Fruit fly (Drosophila melanogaster) whole organism, prepupa: ENCODE measurements around the gene OtopLa.
A peak's percentile ranks its signal among the peaks of the same experiment; 100 is the strongest.

ENCODE experiments used
- CG10669 ChIP-seq: fragments of 200-800 bp; sonication (Bioruptor generic); optimal IDR thresholded peaks from 3 replicates; lab custom pipeline; 2018; ENCODE audit warnings: missing biosample characterization, mild to moderate bottlenecking, missing genetic modification characterization, moderate library complexity
- CG11294 ChIP-seq: fragments of 200-800 bp; sonication (Bioruptor generic); IDR thresholded peaks from 2 replicates; pipeline ENCODE4 v1.3.6; 2022; ENCODE audit warnings: missing biosample characterization, missing genetic modification characterization
- CG11762 ChIP-seq: fragments of 200-800 bp; sonication (Bioruptor generic); optimal IDR thresholded peaks from 3 replicates; lab custom pipeline; 2016; ENCODE audit warnings: missing biosample characterization, missing genetic modification characterization; ENCODE audit not compliant: insufficient read depth
- CG11902 ChIP-seq: fragments of 200-800 bp; sonication (Bioruptor generic); optimal IDR thresholded peaks from 3 replicates; lab custom pipeline; 2016; ENCODE audit warnings: missing biosample characterization, missing genetic modification characterization
- CG15336 ChIP-seq: fragments of 200-800 bp; sonication (Bioruptor generic); IDR thresholded peaks from 2 replicates; pipeline ENCODE4 v1.3.6; 2022; ENCODE audit warnings: missing biosample characterization, missing genetic modification characterization
- CG16779 ChIP-seq: fragments of 200-800 bp; sonication (Bioruptor generic); optimal IDR thresholded peaks from 3 replicates; lab custom pipeline; 2017; ENCODE audit warnings: missing biosample characterization, mild to moderate bottlenecking, missing genetic modification characterization
- CG3032 ChIP-seq: fragments of 200-800 bp; optimal IDR thresholded peaks from 2 replicates; lab custom pipeline; 2019; ENCODE audit warnings: missing biosample characterization, mild to moderate bottlenecking, missing genetic modification characterization, moderate library complexity
- CG31627 ChIP-seq: fragments of 200-800 bp; sonication (Bioruptor generic); optimal IDR thresholded peaks from 3 replicates; lab custom pipeline; 2016; ENCODE audit warnings: missing biosample characterization, missing genetic modification characterization
- CG32006 ChIP-seq: fragments of 200-800 bp; sonication (Bioruptor generic); optimal IDR thresholded peaks from 3 replicates; lab custom pipeline; 2017; ENCODE audit warnings: missing biosample characterization, mild to moderate bottlenecking, missing genetic modification characterization
- CG34406 ChIP-seq: fragments of 200-800 bp; sonication (Bioruptor generic); optimal IDR thresholded peaks from 3 replicates; lab custom pipeline; 2016; ENCODE audit warnings: missing biosample characterization, missing genetic modification characterization
- CG4318 ChIP-seq: fragments of 200-800 bp; sonication (Bioruptor generic); optimal IDR thresholded peaks from 3 replicates; lab custom pipeline; 2017; ENCODE audit warnings: missing biosample characterization, mild to moderate bottlenecking, missing genetic modification characterization
- CG6163 ChIP-seq: fragments of 200-800 bp; sonication (Bioruptor generic); IDR thresholded peaks from 3 replicates; pipeline ENCODE4 v1.3.6; 2022; ENCODE audit warnings: missing biosample characterization, missing genetic modification characterization
- CG6276 ChIP-seq: fragments of 200-800 bp; sonication (Bioruptor generic); optimal IDR thresholded peaks from 2 replicates; lab custom pipeline; 2017; ENCODE audit warnings: missing biosample characterization, mild to moderate bottlenecking, missing genetic modification characterization
- CG6792 ChIP-seq: fragments of 200-800 bp; sonication (Bioruptor generic); optimal IDR thresholded peaks from 3 replicates; lab custom pipeline; 2016; ENCODE audit warnings: missing biosample characterization, missing genetic modification characterization
- CG7368 ChIP-seq: fragments of 200-800 bp; sonication (Bioruptor generic); optimal IDR thresholded peaks from 3 replicates; lab custom pipeline; 2016; ENCODE audit warnings: missing biosample characterization, missing genetic modification characterization
- CG8119 ChIP-seq: fragments of 200-800 bp; sonication (Bioruptor generic); IDR thresholded peaks from 3 replicates; pipeline ENCODE4 v1.3.6; 2022; ENCODE audit warnings: missing biosample characterization, missing genetic modification characterization
- CG8319 ChIP-seq: fragments of 200-800 bp; sonication (Bioruptor generic); optimal IDR thresholded peaks from 3 replicates; lab custom pipeline; 2016; ENCODE audit warnings: missing biosample characterization, missing genetic modification characterization
- CG8632 ChIP-seq: fragments of 200-800 bp; sonication (Bioruptor generic); optimal IDR thresholded peaks from 3 replicates; lab custom pipeline; 2016; ENCODE audit warnings: missing biosample characterization, missing genetic modification characterization
- CG9139 ChIP-seq: fragments of 200-800 bp; sonication (Bioruptor generic); optimal IDR thresholded peaks from 3 replicates; lab custom pipeline; 2017; ENCODE audit warnings: missing biosample characterization, mild to moderate bottlenecking, missing genetic modification characterization
- Eip75B ChIP-seq: fragments of 200-800 bp; sonication (Bioruptor generic); optimal IDR thresholded peaks from 3 replicates; lab custom pipeline; 2016; ENCODE audit warnings: missing biosample characterization, missing genetic modification characterization
- Eip78C ChIP-seq: fragments of 200-800 bp; sonication (Bioruptor generic); peaks from one replicate; lab custom pipeline; 2016; ENCODE audit warnings: missing biosample characterization, missing genetic modification characterization
- Eip93F ChIP-seq: fragments of 200-800 bp; sonication (Bioruptor generic); optimal IDR thresholded peaks from 2 replicates; lab custom pipeline; 2016; ENCODE audit warnings: missing biosample characterization, mild to moderate bottlenecking, missing genetic modification characterization
- Ets21C ChIP-seq: fragments of 200-800 bp; sonication (Bioruptor generic); optimal IDR thresholded peaks from 3 replicates; lab custom pipeline; 2016; ENCODE audit warnings: missing biosample characterization, missing genetic modification characterization
- Ets96B ChIP-seq: fragments of 200-800 bp; optimal IDR thresholded peaks from 2 replicates; lab custom pipeline; 2019; ENCODE audit warnings: missing biosample characterization, mild to moderate bottlenecking, missing genetic modification characterization, moderate library complexity
- Gug ChIP-seq: fragments of 200-800 bp; sonication (Bioruptor generic); IDR thresholded peaks from 2 replicates; pipeline ENCODE4 v1.3.6; 2022; ENCODE audit warnings: missing biosample characterization, missing genetic modification characterization
- Hr38 ChIP-seq: sonication (Bioruptor generic); optimal IDR thresholded peaks from 2 replicates; lab custom pipeline; 2016; ENCODE audit warnings: missing biosample characterization, missing genetic modification characterization
- Hr39 ChIP-seq: fragments of 200-800 bp; sonication (Bioruptor generic); optimal IDR thresholded peaks from 2 replicates; lab custom pipeline; 2016; ENCODE audit warnings: missing biosample characterization, missing genetic modification characterization
- Hr4 ChIP-seq: fragments of 200-800 bp; sonication (Bioruptor generic); optimal IDR thresholded peaks from 3 replicates; lab custom pipeline; 2016; ENCODE audit warnings: missing biosample characterization, missing genetic modification characterization
- Lpt ChIP-seq: fragments of 200-800 bp; sonication (Bioruptor generic); optimal IDR thresholded peaks from 3 replicates; lab custom pipeline; 2016; ENCODE audit warnings: missing biosample characterization, missing genetic modification characterization
- Met ChIP-seq: fragments of 200-800 bp; sonication (Bioruptor generic); optimal IDR thresholded peaks from 3 replicates; lab custom pipeline; 2016; ENCODE audit warnings: missing biosample characterization, missing genetic modification characterization
- OdsH ChIP-seq: fragments of 200-800 bp; sonication (Bioruptor generic); optimal IDR thresholded peaks from 3 replicates; lab custom pipeline; 2016; ENCODE audit warnings: missing biosample characterization, missing genetic modification characterization
- Smox ChIP-seq: fragments of 200-800 bp; sonication (Bioruptor generic); optimal IDR thresholded peaks from 3 replicates; lab custom pipeline; 2016; ENCODE audit warnings: missing biosample characterization, missing genetic modification characterization
- Sox14 ChIP-seq: fragments of 200-800 bp; sonication (Bioruptor generic); optimal IDR thresholded peaks from 3 replicates; lab custom pipeline; 2016; ENCODE audit warnings: missing biosample characterization, missing genetic modification characterization
- Sox15 ChIP-seq: fragments of 200-800 bp; sonication (Bioruptor generic); optimal IDR thresholded peaks from 3 replicates; lab custom pipeline; 2016; ENCODE audit warnings: missing biosample characterization, missing genetic modification characterization
- achi ChIP-seq: fragments of 200-800 bp; sonication (Bioruptor generic); optimal IDR thresholded peaks from 3 replicates; lab custom pipeline; 2016; ENCODE audit warnings: missing biosample characterization, missing genetic modification characterization
- acj6 ChIP-seq: fragments of 200-800 bp; sonication (Bioruptor generic); optimal IDR thresholded peaks from 3 replicates; lab custom pipeline; 2016; ENCODE audit warnings: missing biosample characterization, missing genetic modification characterization
- cyc ChIP-seq: fragments of 200-800 bp; sonication (Bioruptor generic); optimal IDR thresholded peaks from 3 replicates; lab custom pipeline; 2016; ENCODE audit warnings: missing biosample characterization, missing genetic modification characterization
- dac ChIP-seq: fragments of 200-800 bp; sonication (Bioruptor generic); optimal IDR thresholded peaks from 2 replicates; lab custom pipeline; 2017; ENCODE audit warnings: missing biosample characterization, mild to moderate bottlenecking, missing genetic modification characterization
- dsx ChIP-seq: fragments of 200-800 bp; optimal IDR thresholded peaks from 3 replicates; lab custom pipeline; 2019; ENCODE audit warnings: missing biosample characterization, mild to moderate bottlenecking, missing genetic modification characterization, moderate library complexity; ENCODE audit not compliant: poor library complexity, severe bottlenecking
- eg ChIP-seq: fragments of 200-800 bp; sonication (Bioruptor generic); IDR thresholded peaks from 3 replicates; pipeline ENCODE4 v1.3.6; 2022; ENCODE audit warnings: missing biosample characterization, missing genetic modification characterization
- esn ChIP-seq: fragments of 200-800 bp; sonication (Bioruptor generic); optimal IDR thresholded peaks from 2 replicates; lab custom pipeline; 2016; ENCODE audit warnings: missing biosample characterization, mild to moderate bottlenecking, missing genetic modification characterization, moderate library complexity
- fd85E ChIP-seq: fragments of 200-800 bp; sonication (Bioruptor generic); optimal IDR thresholded peaks from 3 replicates; lab custom pipeline; 2016; ENCODE audit warnings: missing biosample characterization, missing genetic modification characterization
- fkh ChIP-seq: fragments of 200-800 bp; sonication (Bioruptor generic); optimal IDR thresholded peaks from 3 replicates; lab custom pipeline; 2017; ENCODE audit warnings: missing biosample characterization, mild to moderate bottlenecking, missing genetic modification characterization, moderate library complexity
- lz ChIP-seq: fragments of 200-800 bp; sonication (Bioruptor generic); optimal IDR thresholded peaks from 3 replicates; lab custom pipeline; 2016; ENCODE audit warnings: missing biosample characterization, missing genetic modification characterization
- net ChIP-seq: fragments of 200-800 bp; sonication (Bioruptor generic); optimal IDR thresholded peaks from 3 replicates; lab custom pipeline; 2016; ENCODE audit warnings: missing biosample characterization, missing genetic modification characterization
- pdm3 ChIP-seq: fragments of 200-800 bp; sonication (Bioruptor generic); optimal IDR thresholded peaks from 3 replicates; lab custom pipeline; 2016; ENCODE audit warnings: missing biosample characterization, missing genetic modification characterization
- salr ChIP-seq, 2 experiments: fragments of 200-800 bp; sonication (Bioruptor generic); optimal IDR thresholded peaks; 3 replicates each; lab custom pipeline; 2016 to 2018; ENCODE audit warnings: missing biosample characterization in 2 of 2, missing genetic modification characterization in 2 of 2, mild to moderate bottlenecking in 1 of 2
- spab ChIP-seq: fragments of 200-800 bp; sonication (Bioruptor generic); optimal IDR thresholded peaks from 2 replicates; lab custom pipeline; 2017; ENCODE audit warnings: missing biosample characterization, mild to moderate bottlenecking, missing genetic modification characterization, missing genetic modification reagents
- ss ChIP-seq, 2 experiments: fragments of 200-800 bp; sonication (Bioruptor generic); optimal IDR thresholded peaks; 2 replicates in 1 of 2; 3 replicates in 1 of 2; lab custom pipeline; 2017 to 2018; ENCODE audit warnings: mild to moderate bottlenecking in 2 of 2, missing biosample characterization in 2 of 2, missing genetic modification characterization in 2 of 2, moderate library complexity in 1 of 2
- svp ChIP-seq: fragments of 200-800 bp; sonication (Bioruptor generic); peaks from one replicate; lab custom pipeline; 2016; ENCODE audit warnings: missing biosample characterization, missing genetic modification characterization
- topi ChIP-seq: fragments of 200-800 bp; sonication (Bioruptor generic); optimal IDR thresholded peaks from 3 replicates; lab custom pipeline; 2016; ENCODE audit warnings: missing biosample characterization, missing genetic modification characterization
- vri ChIP-seq: fragments of 200-800 bp; sonication (Bioruptor generic); optimal IDR thresholded peaks from 3 replicates; lab custom pipeline; 2016; ENCODE audit warnings: missing biosample characterization, mild to moderate bottlenecking, missing genetic modification characterization

Gene OtopLa

DNA sequence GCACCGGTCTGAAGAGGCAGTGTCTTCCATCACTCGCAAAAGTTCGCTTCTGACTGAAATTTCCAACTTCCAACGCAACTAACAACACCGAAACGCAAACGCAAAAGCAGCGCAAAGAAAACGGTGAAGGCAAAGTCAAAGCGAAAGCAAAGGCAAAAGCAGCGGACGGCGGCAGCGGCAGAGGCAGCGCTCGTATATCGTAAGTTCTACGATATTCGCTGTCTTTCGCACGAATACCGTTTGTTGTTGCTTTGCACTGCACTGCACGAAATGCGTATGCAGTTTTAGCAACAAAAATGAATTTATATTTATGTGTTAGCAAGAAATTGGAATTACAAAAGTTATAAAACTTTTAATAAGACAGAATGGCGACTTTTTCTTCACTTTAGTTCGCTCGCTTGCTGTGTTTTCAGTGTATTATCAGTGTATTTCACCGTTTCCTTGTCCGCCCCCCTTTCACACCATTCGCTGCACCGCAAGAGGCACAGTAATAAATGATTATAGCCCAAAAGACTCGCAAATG is at the start of gene OtopLa:
Gene OtopLa (minus strand): TSS at position 51 of the 523 bp plus-strand sequence.
- peak; percentile 65 to 77 for TF ChIP-seq ss (GFP tag; optimal IDR thresholded peaks at IDR 0.05; lab: Kevin White, UChicago)
- TF ChIP-seq Ets96B = peak; percentile 67
- TF ChIP-seq CG9139 (GFP tag; lab: Kevin White, UChicago) = peak; percentile 52
- TF ChIP-seq CG11902 = peak; percentile 29
- peak; percentile 87 for TF ChIP-seq Hr4
- TF ChIP-seq acj6 (GFP tag; lab: Kevin White, UChicago) = peak; percentile 72
- TF ChIP-seq CG6792 (GFP tag; lab: Kevin White, UChicago) = peak; percentile 57
- peak; percentile 93 for TF ChIP-seq Eip78C
- peak; percentile 69 for TF ChIP-seq dsx (GFP tag; lab: Kevin White, UChicago)
- TF ChIP-seq CG34406 (GFP tag; lab: Kevin White, UChicago) = peak; percentile 63
- peak; percentile 55 for TF ChIP-seq topi (GFP tag; lab: Kevin White, UChicago)
- TF ChIP-seq Sox14 (GFP tag; lab: Kevin White, UChicago) = peak; percentile 58
- peak; percentile 73 for TF ChIP-seq lz (GFP tag; lab: Kevin White, UChicago)
- peak; percentile 85 for TF ChIP-seq svp (GFP tag; lab: Kevin White, UChicago)
- TF ChIP-seq Lpt = peak; percentile 39
- TF ChIP-seq CG3032 (tag; lab: Kevin White, UChicago) = peak; percentile 72
- TF ChIP-seq CG11294 (GFP tag; lab: Robert Waterston, UW) = peak; percentile 72; the same call in 1 of the 2 replicates
- no peak for TF ChIP-seq Hr38 (GFP tag; lab: Kevin White, UChicago)
- TF ChIP-seq Hr39 = peak; percentile 59
- TF ChIP-seq vri = peak; percentile 9
- no peak for TF ChIP-seq fd85E
- TF ChIP-seq CG8119 = peak; percentile 86
- TF ChIP-seq Sox15 (GFP tag; lab: Kevin White, UChicago) = peak; percentile 19
- TF ChIP-seq Eip75B (GFP tag; lab: Kevin White, UChicago) = peak; percentile 83
- TF ChIP-seq CG32006 = peak; percentile 84
- TF ChIP-seq CG16779 (tag; lab: Kevin White, UChicago) = peak; percentile 73
- TF ChIP-seq Eip93F (GFP tag; lab: Kevin White, UChicago) = no peak
- peak; percentile 57 for TF ChIP-seq cyc
- peak; percentile 75 for TF ChIP-seq OdsH (GFP tag; lab: Kevin White, UChicago)
- TF ChIP-seq CG6163 (GFP tag; lab: Robert Waterston, UW) = peak; percentile 90
- TF ChIP-seq CG31627 (GFP tag; lab: Kevin White, UChicago) = peak; percentile 66
- TF ChIP-seq eg (GFP tag; lab: Robert Waterston, UW) = peak; percentile 89
- no peak for TF ChIP-seq fkh (GFP tag; lab: Kevin White, UChicago)
- peak; percentile 65 for TF ChIP-seq esn
- TF ChIP-seq CG10669 (GFP tag; lab: Kevin White, UChicago) = peak; percentile 66
- peak; percentile 53 for TF ChIP-seq CG8319 (GFP tag; lab: Kevin White, UChicago)
- TF ChIP-seq CG7368 (GFP tag; lab: Kevin White, UChicago) = peak; percentile 55
- TF ChIP-seq dac (GFP tag; lab: Kevin White, UChicago) = peak; percentile 66
- TF ChIP-seq Met = peak; percentile 67
- TF ChIP-seq spab (GFP tag; lab: Kevin White, UChicago) = peak; percentile 64
- TF ChIP-seq Smox (GFP tag; lab: Kevin White, UChicago) = peak; percentile 58
- peak; percentile 40 for TF ChIP-seq Ets21C (GFP tag; lab: Kevin White, UChicago)
- TF ChIP-seq CG15336 (GFP tag; lab: Robert Waterston, UW) = peak; percentile 88
- TF ChIP-seq CG8632 (GFP tag; lab: Kevin White, UChicago) = peak; percentile 59
- peak; percentile 71 for TF ChIP-seq CG6276 (GFP tag; lab: Kevin White, UChicago)
- peak; percentile 60 to 64 for TF ChIP-seq salr (GFP tag; optimal IDR thresholded peaks at IDR 0.05; lab: Kevin White, UChicago)
- peak; percentile 66 for TF ChIP-seq CG11762
- TF ChIP-seq CG4318 (GFP tag; lab: Kevin White, UChicago) = peak; percentile 62
- TF ChIP-seq pdm3 (GFP tag; lab: Kevin White, UChicago) = peak; percentile 76
- peak; percentile 70 for TF ChIP-seq achi (GFP tag; lab: Kevin White, UChicago)
- peak; percentile 82 for TF ChIP-seq Gug (GFP tag; lab: Robert Waterston, UW)
- peak; percentile 76 for TF ChIP-seq net (GFP tag; lab: Kevin White, UChicago)
